Worm (Caenorhabditis elegans): ENCODE data around the gene T19D2.3.

- TF ChIP-seq ama-1 (optimal IDR thresholded peaks at IDR 0.05) (no peak), nhr-77 (tag; optimal IDR thresholded peaks at IDR 0.05) (no peak)
These were observed 22.0 kb upstream of the T19D2.3 start, which contains the start of gene T22B2.3 for ce11 chrX:3917013-3917412.

Data from whole organism, L3 larva.